Fruit fly (Drosophila melanogaster) ovary, adult (tissue): ENCODE results near the gene CG10970.

Experiments
- CG17801 ChIP-seq: fragments of 200-800 bp; optimal IDR thresholded peaks from 2 replicates; lab custom pipeline; 2019; ENCODE audit warnings: missing biosample characterization, mild to moderate bottlenecking, missing genetic modification characterization, moderate library complexity; ENCODE audit not compliant: partially characterized antibody

The CG10970 gene

DNA sequence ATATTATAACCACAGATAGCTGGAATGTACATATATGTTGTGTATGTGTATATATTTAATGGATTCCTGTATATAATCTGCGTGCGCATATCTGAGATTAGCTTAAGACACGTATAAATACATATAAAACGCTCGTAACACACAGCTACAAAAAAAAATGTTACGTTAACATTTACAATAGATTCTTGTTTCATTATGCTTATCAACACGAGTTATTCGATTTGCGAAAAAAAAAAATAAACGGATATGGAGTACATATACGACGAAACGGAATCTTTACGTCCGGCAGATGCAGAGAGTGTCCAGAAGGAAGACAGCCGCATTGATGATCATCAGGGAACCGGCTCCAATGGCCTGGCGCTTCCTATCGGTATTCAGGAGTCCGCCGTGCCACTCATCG is at the start of gene CG10970:
CG10970 (minus strand) TSS at position 101 of the 400 bp plus-strand sequence.
- no peak for TF ChIP-seq CG17801 (GFP tag; lab: Kevin White, UChicago)

DNA sequence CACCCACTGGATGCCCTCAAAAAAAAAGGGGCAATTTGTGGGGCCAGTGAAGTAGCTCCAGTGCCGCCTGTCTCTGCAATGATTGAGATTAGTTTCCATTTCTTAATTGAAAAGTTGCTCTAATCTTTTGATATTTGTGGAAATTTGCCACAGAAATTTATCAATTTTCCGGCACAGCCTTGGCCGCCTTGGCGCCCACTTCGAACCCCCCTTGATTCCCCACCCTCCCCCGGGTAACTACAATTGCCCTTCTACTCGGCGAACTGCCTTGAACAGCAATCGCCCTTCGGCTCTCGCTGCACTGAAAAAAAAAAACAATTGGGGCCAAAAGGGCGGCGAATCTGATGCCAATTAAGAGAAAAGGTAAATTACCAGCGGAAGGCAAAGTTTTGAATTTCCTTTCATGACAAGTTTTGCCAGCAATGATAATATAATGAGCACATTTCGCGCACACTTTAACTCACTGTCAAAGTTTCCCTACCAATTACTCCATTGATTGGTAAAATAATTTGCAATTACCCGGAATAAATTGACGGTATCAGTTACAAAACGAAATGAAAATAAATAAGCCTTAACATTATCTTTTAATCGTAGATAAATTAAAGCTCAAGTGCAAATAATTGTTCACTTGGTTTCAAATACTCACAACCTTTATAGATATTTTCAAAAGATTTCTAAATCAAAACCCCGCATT is 48.6 kb upstream of the CG10970 start:
- TF ChIP-seq CG17801 (GFP tag; lab: Kevin White, UChicago) = no peak

DNA sequence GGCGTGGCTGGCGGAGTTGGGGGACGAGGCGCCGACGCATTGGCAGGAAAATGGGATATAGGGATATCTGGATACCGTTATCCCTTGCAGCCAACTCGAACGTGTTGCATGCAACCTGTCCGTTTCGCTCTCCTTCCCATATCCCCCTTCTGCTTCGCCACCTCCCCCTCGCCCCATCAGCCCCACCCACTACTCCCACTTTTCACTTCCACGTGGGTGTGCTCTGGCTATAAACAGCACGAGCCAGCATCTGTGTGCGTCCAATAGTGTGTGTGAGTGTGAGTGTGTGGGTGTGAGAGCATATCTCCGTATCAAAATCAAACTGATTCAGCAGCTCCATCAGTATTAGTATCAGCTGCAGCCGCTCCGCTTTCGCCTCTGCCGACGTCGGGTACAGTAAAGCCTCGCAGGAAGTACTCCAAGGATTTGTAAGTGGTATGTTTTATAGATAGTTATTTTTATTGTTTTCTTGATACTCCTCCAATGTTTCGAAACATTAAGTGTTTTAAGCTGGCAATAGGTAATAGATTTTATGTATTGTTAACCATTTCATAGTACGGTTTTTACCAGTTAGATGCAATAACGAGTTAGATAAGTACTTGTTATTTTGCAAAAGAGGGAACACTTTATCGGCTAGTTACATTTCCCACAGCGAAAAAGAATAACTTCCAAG is 47.9 kb upstream of the CG10970 start:
- TF ChIP-seq CG17801 (GFP tag; lab: Kevin White, UChicago) = no peak

DNA sequence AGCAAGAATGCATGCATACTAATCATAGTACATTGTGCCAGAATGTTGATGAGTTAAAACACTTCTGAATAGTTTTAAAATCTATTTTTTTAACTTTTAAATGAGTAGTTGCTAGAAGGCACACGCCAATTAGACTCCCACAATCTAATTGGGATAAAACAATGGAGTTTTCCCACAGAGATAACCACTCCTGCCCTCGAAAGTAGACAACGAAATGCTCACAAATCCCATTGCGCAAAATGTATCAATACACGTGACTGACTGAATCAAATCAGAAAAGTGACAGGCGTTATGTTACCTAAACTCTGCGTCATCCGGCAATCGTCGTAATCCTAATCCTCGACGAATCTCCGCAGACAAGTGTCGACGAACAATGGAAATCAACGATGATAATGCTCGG is 46.6 kb upstream of the CG10970 start:
- no peak for TF ChIP-seq CG17801 (GFP tag; lab: Kevin White, UChicago)

DNA sequence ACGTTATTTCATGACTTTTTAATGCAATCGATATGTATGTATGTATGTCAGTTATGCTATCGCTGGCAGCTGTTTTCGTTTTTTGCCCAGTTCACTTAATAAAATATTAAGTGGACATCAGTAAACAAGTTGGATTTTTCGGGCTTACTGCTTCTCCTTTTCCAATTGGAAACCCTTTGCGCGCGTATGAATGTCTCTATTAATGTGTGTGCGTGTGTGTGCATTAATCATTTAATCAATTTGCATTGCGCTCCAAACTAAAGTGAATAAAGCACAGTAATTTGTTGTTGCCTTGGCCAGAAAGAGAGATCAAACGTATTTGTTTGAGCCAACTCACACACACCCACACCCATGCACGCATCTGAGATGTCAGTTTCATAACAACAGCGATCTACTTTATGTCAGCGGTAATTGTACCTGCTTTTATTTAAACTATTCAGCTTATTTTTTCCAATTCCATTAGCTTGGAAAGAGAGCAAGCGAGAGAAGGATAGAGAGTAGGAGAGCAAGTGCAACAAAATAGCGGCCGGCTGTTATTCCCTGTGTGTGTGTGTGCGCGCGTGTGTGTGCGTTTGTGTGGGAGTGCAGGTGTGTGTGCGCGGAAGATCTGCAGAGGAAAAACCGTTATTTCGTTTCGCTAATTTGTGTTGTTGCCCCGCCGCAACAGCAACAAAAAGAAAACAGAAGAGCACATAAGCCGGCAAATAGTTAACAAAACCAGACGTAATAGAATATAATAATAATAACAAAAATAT is 39.1 kb upstream of the CG10970 start:
- TF ChIP-seq CG17801 (GFP tag; lab: Kevin White, UChicago) = no peak

DNA sequence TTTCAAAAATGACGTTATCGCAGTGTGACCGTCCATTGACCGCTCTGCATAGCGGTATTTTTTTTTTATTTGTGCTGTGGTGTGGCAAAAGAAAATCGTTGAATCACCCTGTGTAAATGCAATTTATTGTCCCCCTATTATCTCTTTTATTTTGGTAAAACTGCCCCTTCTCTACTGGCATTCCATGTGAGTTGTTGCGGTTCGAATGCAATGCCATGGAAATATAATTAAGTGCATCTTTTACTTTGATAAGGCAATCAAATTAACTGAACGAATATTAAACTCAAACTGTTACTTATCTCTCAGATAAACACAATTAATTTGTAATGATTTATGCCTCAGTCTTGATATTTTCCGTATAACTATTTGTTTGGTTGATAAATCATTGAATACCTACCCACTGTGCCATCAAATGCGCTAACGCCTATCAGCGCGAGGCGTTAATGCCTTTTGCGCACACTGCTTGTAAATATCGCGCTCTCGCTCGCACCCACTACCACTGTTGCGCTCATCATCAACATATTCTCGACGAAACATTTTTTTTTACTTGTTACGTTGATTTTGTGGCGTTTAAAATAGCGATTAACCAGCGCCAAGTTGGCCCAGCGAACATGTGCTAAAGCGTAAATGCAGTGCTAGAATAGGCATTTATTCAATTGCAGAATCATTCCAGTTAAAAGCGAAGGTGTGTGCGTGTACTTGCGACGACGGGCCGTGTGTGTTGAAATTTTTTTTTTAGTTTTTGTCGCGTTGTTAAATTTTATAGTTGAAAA is 38.0 kb upstream of the CG10970 start:
- TF ChIP-seq CG17801 (GFP tag; lab: Kevin White, UChicago) = no peak

DNA sequence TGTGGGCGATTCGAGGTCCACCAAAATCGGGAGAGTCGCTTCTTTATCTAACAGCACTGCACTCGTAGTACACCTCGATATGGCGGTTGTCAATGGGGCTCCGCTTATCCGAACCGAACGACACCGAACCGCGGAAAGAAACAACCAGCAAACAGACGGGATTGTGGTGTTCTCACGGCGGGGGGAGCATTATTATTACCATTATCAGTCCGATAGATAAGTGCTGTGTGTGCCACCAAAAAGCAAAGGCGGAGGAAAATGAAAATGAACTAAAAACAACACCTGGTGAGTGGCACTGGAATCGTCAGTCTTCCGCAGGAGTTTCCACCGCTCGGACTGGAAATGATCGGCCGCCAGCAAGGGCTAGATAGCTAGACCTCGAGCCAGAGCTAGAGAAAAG is 37.2 kb upstream of the CG10970 start, which contains the start of gene AP-1gamma:
AP-1gamma (plus strand) TSS at position 305 of the 400 bp plus-strand sequence.
- TF ChIP-seq CG17801 (GFP tag; lab: Kevin White, UChicago) = no peak

DNA sequence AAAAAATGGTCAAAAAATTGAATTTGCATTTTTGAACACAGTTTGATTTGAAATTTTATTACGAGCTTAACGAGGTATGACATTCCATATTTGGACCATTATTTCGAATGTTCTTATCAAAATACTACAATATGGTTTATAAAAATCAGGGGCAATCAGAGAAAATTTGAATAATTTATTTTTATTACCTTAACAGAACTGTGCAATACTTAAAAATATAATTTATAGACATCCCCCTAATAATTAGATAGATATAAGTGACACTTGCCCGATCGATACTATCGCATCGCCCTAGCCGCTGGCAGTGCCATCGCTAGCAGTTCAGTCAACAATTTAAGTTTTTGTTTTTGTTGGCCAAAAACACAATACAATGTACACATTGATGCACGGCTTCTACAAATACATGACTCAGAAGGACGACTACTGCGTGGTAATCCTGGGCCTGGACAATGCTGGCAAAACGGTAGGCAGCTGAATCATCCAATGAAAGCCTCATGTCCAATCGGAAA is 35.6 kb upstream of the CG10970 start, which contains the start of gene Arfrp1:
Arfrp1 (plus strand) TSS at position 295 of the 509 bp plus-strand sequence.
- TF ChIP-seq CG17801 (GFP tag; lab: Kevin White, UChicago) = peak; percentile 19

DNA sequence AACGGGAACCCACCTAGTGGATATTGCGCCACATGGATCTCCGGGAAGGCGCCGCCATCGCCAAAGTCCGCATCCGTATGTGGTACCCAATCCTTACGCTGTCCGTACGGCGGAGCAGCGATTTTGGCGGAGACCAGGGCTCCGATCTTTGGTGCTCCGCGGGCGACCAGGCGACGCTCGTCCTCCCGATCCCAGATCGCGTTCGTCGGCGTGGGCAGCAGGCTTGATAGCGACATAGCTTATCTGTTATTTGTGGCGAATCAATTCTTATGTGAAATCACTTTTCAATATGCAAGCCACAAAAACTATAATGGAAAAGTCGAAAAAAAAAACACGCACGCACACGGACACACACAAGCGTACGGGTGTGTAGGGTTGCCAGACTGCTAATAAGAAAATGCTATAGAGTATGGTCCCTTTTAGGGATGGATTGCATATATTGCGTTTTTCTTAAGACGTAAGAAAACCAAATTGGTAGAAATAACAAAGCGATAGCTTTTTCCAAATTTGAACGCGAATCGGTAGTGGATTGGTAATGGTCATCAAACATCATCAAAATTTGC is 35.1 kb upstream of the CG10970 start, which contains the start of gene Bx42:
Bx42 (minus strand) TSS at position 393 of the 563 bp plus-strand sequence.
- TF ChIP-seq CG17801 (GFP tag; lab: Kevin White, UChicago) = no peak

DNA sequence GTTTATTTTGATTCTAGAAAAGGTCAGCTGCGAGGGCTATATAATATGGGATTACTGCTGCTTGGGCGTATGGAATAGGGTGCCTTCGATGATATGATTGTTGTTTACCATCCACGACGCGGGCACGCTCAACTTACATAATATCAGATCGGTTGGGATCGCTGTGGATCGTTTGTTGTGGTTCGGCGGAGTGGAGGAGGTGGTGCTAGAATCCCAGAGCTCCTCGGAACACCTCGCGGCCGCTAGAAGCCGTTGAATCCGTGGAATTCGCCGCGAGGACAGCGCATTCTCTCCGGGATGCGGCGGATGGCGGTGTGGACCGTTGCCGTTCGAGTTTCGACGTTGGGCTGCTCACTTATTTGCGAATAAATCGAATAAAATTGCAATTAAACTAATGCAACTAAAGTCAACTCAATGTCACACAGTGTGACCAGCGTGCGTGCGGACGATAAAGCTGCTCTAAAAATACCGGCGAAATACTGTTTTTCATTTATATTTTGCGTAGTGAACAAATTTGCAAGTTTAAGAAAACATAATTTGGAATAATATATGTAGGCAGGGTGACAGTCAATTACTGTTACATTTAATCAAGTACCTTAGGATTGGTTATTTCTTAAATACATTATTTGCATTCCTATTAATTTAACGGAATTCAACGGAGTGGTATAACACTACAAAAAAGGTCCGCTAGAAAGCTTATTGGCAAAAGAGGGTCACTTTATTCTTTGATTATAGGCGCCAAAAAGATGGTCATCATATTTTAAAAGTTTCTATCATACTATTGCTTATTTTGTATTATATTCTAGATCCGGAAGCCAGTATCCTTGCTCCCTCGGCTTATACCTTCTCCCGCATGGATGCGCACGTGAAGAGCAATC is 32.3 kb upstream of the CG10970 start, which contains the start of gene CG7766:
CG7766 (minus strand) TSS at position 432 of the 878 bp plus-strand sequence.
- no peak for TF ChIP-seq CG17801 (GFP tag; lab: Kevin White, UChicago)

DNA sequence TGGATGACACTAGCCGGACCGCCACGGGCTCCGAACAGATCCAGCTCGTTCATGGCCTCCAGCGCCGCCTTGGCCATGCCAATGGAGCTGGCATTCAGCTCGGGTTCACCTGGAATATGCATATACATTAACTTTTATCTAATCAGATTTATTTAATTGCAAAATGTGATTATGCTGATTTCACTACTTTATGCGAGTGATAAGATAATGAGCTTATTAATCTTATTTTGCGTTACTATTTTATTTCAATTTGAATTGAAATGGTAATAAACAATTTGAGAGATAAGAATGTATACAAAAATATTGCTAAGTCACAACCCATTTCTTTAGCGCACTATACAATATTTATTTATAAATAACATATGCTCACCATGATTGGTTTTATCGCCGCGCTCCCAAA is 30.9 kb upstream of the CG10970 start:
- TF ChIP-seq CG17801 (GFP tag; lab: Kevin White, UChicago) = no peak

DNA sequence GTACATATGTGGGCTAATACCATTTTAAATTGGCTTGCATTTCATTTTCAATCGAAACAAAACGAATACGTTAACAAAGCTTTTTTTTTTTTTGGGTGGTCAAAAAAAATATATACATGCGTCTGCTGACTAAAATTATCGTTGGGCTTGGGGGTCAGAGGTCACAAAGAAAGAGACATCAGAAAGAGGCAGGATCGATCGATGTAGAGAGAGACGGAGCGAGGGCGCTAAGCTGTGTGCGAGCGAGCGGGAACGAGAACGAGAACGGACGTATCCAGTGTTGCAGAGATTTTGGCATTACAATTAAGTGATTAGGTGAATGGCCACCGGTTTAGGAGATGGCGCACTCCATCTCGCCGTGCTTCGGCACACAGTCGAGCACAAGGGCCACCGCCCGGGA is 22.7 kb upstream of the CG10970 start:
- no peak for TF ChIP-seq CG17801 (GFP tag; lab: Kevin White, UChicago)

DNA sequence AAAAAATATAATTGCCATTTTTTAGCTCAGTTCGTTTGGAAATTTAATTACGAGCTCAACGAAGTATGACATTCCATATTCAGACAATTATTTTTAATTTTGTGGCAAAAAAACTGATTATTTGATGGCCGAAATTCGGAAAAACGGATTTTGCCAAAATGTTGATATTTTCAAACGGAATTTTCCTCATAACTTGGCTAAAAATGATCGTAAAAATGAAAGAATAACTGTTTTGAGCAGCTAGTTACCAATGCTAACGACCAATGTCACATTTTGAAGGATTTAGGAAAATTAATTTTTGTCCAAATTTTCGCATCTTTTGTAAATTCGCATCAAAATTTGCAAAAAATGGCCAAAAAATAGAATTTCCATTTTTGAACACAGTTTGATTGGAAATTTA is 21.9 kb upstream of the CG10970 start:
- no peak for TF ChIP-seq CG17801 (GFP tag; lab: Kevin White, UChicago)
